Fruit fly (Drosophila melanogaster) Kc167 (cell line): ENCODE results near the gene CG5608.
"Not testable (repeated sequence)": the region's sequence is repeated elsewhere in the genome, so short reads cannot be mapped to it uniquely, and the experiment has no call there.

ENCODE experiments used
- Myc ChIP-seq: fragments of >200 bp; optimal IDR thresholded peaks from 2 replicates; lab custom pipeline; 2017; ENCODE audit warnings: missing external identifiers
- Sin3A ChIP-seq: fragments of >200 bp; optimal IDR thresholded peaks from 2 replicates; lab custom pipeline; 2018; ENCODE audit warnings: missing external identifiers
- h ChIP-seq: fragments of >200 bp; optimal IDR thresholded peaks from 3 replicates; lab custom pipeline; 2018; ENCODE audit warnings: missing external identifiers
- insv ChIP-seq: fragments of >200 bp; optimal IDR thresholded peaks from 3 replicates; lab custom pipeline; 2018; ENCODE audit warnings: missing external identifiers
- psq ChIP-seq: fragments of >200 bp; optimal IDR thresholded peaks from 2 replicates; lab custom pipeline; 2017; ENCODE audit warnings: missing external identifiers
- ttk ChIP-seq: sonication (Bioruptor generic); optimal IDR thresholded peaks from 2 replicates; lab custom pipeline; 2017; ENCODE audit warnings: missing external identifiers

The CG5608 gene

dm6 chr3R:12465198-12465597 lies at the start of gene CG5608:
Gene CG5608 (minus strand): TSS chr3R:12465298.
- TF ChIP-seq insv; Myc (lab: Kevin White, UChicago); psq (lab: Kevin White, UChicago): not testable (repeated sequence)

DNA sequence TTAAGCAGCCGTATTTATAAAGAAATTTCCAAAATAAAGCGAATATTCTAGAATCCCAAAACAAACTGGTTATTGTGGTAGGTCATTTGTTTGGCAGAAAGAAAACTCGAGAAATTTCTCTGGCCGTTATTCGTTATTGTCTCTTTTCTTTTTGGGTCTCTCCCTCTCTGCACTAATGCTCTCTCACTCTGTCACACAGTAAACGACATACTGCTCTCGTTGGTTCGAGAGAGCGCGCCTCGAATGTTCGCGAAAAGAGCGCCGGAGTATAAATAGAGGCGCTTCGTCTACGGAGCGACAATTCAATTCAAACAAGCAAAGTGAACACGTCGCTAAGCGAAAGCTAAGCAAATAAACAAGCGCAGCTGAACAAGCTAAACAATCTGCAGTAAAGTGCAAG lies 43.7 kb upstream of the CG5608 start, which contains the start of gene Hsp70Bc:
Gene Hsp70Bc, plus strand, starts transcription at position 301 of the 400 bp plus-strand sequence.
- TF ChIP-seq ttk (lab: Kevin White, UChicago); Myc (lab: Kevin White, UChicago); insv: not testable (repeated sequence)

DNA sequence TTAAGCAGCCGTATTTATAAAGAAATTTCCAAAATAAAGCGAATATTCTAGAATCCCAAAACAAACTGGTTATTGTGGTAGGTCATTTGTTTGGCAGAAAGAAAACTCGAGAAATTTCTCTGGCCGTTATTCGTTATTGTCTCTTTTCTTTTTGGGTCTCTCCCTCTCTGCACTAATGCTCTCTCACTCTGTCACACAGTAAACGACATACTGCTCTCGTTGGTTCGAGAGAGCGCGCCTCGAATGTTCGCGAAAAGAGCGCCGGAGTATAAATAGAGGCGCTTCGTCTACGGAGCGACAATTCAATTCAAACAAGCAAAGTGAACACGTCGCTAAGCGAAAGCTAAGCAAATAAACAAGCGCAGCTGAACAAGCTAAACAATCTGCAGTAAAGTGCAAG lies 40.4 kb upstream of the CG5608 start, which contains the start of gene Hsp70Bb:
Gene Hsp70Bb, plus strand, starts transcription at position 301 of the 400 bp plus-strand sequence.
- not testable (repeated sequence) for TF ChIP-seq ttk, Sin3A, Myc (lab: Kevin White, UChicago)

DNA sequence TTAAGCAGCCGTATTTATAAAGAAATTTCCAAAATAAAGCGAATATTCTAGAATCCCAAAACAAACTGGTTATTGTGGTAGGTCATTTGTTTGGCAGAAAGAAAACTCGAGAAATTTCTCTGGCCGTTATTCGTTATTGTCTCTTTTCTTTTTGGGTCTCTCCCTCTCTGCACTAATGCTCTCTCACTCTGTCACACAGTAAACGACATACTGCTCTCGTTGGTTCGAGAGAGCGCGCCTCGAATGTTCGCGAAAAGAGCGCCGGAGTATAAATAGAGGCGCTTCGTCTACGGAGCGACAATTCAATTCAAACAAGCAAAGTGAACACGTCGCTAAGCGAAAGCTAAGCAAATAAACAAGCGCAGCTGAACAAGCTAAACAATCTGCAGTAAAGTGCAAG lies 37.1 kb upstream of the CG5608 start, which contains the start of gene Hsp70Bbb:
Gene Hsp70Bbb, plus strand, starts transcription at position 301 of the 400 bp plus-strand sequence.
- not testable (repeated sequence) for TF ChIP-seq psq (lab: Kevin White, UChicago); insv; Myc (lab: Kevin White, UChicago)

DNA sequence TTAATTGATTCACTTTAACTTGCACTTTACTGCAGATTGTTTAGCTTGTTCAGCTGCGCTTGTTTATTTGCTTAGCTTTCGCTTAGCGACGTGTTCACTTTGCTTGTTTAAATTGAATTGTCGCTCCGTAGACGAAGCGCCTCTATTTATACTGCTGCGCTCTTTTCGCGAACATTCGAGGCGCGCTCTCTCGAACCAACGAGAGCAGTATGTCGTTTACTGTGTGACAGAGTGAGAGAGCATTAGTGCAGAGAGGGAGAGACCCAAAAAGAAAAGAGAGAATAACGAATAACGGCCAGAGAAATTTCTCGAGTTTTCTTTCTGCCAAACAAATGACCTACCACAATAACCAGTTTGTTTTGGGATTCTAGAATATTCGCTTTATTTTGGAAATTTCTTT lies 2.6 kb upstream of the CG5608 start, which contains the start of gene Hsp70Ba:
Gene Hsp70Ba, minus strand, starts transcription at position 102 of the 400 bp plus-strand sequence.
- TF ChIP-seq ttk (lab: Kevin White, UChicago); insv; Sin3A (lab: Kevin White, UChicago): not testable (repeated sequence)

dm6 chr3R:12459879-12460522 lies 5.1 kb downstream of the CG5608 start, which contains the start of the genes CG5961 and Polr3C:
Gene CG5961 (minus strand): TSS chr3R:12460294.
Gene Polr3C (plus strand): TSS chr3R:12460414.
- TF ChIP-seq insv (no peak), ttk (lab: Kevin White, UChicago) (no peak), Myc (lab: Kevin White, UChicago) (no peak), psq (lab: Kevin White, UChicago) (peak; percentile 69)

DNA sequence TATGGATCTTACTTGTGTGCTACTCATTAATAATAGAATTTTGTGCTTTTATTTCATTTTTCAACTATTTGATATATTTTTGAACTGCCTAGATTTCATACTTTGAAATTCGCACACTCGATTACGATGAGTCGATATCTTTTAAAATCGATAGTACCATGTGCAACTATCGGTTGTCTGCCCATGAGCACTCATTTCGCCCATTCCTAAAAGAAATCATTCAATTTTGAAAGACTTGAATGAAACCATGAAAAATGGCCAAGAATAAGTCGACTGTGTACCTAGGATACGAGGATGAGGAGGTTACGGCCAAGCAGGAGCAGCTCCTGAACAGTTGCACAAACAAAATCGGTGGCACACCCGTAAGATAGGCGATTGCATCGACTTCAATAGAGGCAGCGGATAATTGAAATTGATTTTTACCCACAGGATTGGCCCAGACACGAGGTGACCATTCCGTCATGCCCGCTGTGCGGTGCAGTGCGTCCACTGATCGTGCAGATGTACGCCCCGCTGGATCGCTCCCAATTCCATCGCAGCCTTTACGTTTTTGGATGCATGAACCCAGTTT lies 8.6 kb downstream of the CG5608 start, which contains the start of gene trus:
Gene trus, plus strand, starts transcription at position 204 of the 571 bp plus-strand sequence.
- no peak for TF ChIP-seq h
- TF ChIP-seq psq (lab: Kevin White, UChicago), result no peak
- TF ChIP-seq Sin3A (lab: Kevin White, UChicago), result no peak
- TF ChIP-seq Myc (lab: Kevin White, UChicago), result no peak
- TF ChIP-seq insv, result no peak
- no peak for TF ChIP-seq ttk (lab: Kevin White, UChicago)

DNA sequence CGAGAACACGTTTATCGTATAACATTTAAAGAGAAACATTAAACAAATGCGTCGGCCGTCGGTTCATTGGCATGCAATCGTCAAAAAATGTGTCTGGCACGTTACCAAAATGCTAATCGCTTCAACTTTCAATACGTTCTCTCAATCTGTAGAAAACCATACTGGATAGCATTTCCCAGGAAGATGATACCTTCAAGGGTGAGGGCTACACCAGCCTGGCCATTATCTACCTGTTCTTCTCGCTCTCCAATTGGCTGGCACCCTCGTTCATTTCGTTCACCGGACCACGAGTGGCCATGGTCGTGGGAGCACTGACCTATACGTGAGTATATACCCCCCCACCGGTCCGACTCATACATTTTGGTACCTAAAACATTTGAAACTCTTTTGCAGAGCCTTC lies 10.6 kb downstream of the CG5608 start:
- TF ChIP-seq insv, result no peak
- TF ChIP-seq psq (lab: Kevin White, UChicago), result no peak
- no peak for TF ChIP-seq h
- no peak for TF ChIP-seq Myc (lab: Kevin White, UChicago)
- no peak for TF ChIP-seq ttk (lab: Kevin White, UChicago)
- TF ChIP-seq Sin3A (lab: Kevin White, UChicago), result no peak

dm6 chr3R:12451888-12452514 lies 13.1 kb downstream of the CG5608 start, which contains the start of gene CG5509:
Gene CG5509 (plus strand): TSS chr3R:12452464.
- TF ChIP-seq Sin3A (lab: Kevin White, UChicago), result no peak
- no peak for TF ChIP-seq psq (lab: Kevin White, UChicago)
- no peak for TF ChIP-seq h
- no peak for TF ChIP-seq ttk (lab: Kevin White, UChicago)

- no peak for TF ChIP-seq h
Observed at dm6 chr3R:12451376-12451775, 13.7 kb downstream of the CG5608 start.

DNA sequence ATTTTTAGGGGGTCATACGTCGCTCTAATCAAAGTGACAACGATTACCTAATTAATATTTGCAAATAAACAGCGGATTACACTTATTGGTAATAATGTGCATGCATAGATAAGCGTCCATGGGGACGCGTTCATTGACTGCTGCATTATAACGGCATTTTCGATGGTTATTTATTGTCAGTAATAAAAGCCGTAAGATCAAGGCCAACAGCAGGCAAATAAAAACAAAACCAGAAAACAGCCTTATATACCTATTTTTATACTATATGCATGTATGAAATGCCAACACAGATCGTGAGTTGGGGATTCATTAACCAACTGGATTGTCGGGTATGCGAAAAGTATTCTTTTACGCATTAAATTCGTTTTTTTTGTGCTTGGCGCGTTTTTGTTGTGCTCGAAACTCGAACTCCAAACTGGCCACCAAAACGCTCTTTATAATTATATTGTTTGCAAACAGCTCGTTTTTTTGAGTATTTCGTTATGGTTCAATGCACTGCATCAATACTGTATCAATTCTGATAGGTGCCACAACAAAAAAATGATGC lies 14.3 kb downstream of the CG5608 start:
- no peak for TF ChIP-seq insv
- TF ChIP-seq psq (lab: Kevin White, UChicago), result no peak
- no peak for TF ChIP-seq h
- TF ChIP-seq Myc (lab: Kevin White, UChicago), result no peak
- TF ChIP-seq Sin3A (lab: Kevin White, UChicago), result no peak
- TF ChIP-seq ttk (lab: Kevin White, UChicago), result no peak

DNA sequence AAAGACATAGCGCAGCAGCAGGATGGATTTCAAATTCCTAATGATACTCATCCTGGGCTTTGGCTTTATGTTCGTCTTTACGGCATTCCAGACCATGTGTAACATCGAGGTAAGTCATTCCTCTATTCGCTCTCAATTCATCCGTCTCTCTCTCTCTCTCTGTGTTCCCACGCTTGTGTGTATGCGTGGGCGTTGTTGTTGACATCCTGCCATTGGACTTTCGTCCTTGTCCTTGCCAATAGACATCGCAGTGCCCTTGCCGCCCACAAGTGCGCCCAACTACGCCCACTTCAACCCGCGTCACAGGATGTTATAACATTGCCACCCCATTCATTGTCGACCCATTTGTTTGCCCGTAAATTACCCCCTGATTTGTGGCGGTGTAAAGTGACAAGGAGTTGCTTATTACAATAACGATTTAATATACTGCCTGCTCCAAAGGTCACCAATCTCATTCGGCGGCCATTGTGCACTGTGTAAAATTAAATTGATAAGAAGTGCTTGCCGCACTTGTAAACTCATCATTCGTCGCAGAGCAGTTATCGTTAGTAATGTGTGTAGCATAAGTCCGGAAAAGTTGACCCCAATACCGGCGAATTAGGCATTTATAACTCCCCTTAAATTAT lies 15.4 kb downstream of the CG5608 start:
- TF ChIP-seq psq (lab: Kevin White, UChicago) (no peak), insv (no peak), Sin3A (lab: Kevin White, UChicago) (no peak), h (no peak), ttk (lab: Kevin White, UChicago) (no peak), Myc (lab: Kevin White, UChicago) (no peak)
